Fruit fly (Drosophila melanogaster) whole organism, embryonic: ENCODE measurements around the gene stg.

Experiments used
- CG33557 ChIP-seq: fragments of 200-800 bp; sonication (Bioruptor generic); optimal IDR thresholded peaks from 2 replicates; lab custom pipeline; 2019; ENCODE audit warnings: missing biosample characterization, mild to moderate bottlenecking, missing genetic modification characterization, moderate library complexity
- CG4820 ChIP-seq: fragments of 200-800 bp; sonication (Bioruptor generic); optimal IDR thresholded peaks from 3 replicates; lab custom pipeline; 2016; ENCODE audit warnings: missing biosample characterization, missing genetic modification characterization
- Camta ChIP-seq: fragments of 200-800 bp; sonication (Bioruptor generic); optimal IDR thresholded peaks from 2 replicates; lab custom pipeline; 2016; ENCODE audit warnings: missing biosample characterization, missing genetic modification characterization
- HHEX ChIP-seq: fragments of 200-800 bp; sonication (Bioruptor generic); optimal IDR thresholded peaks from 3 replicates; lab custom pipeline; 2017; ENCODE audit warnings: missing biosample characterization, mild to moderate bottlenecking, missing genetic modification characterization, missing genetic modification reagents
- Oaz ChIP-seq: fragments of 200-800 bp; sonication (Bioruptor generic); IDR thresholded peaks from 2 replicates; pipeline ENCODE4 v1.3.6; 2022; ENCODE audit warnings: missing biosample characterization, missing genetic modification characterization
- otp ChIP-seq: fragments of 200-800 bp; sonication (Bioruptor generic); IDR thresholded peaks from 3 replicates; pipeline ENCODE4, ENCODE4 v1.3.6; 2022; ENCODE audit warnings: missing biosample characterization, missing genetic modification characterization
- toy ChIP-seq: fragments of 200-800 bp; sonication (Bioruptor generic); IDR thresholded peaks from 2 replicates; pipeline ENCODE4 v1.3.6; 2022; ENCODE audit warnings: missing biosample characterization, missing genetic modification characterization
- yki ChIP-seq: fragments of >200 bp; optimal IDR thresholded peaks from 3 replicates; lab custom pipeline; 2018

DNA sequence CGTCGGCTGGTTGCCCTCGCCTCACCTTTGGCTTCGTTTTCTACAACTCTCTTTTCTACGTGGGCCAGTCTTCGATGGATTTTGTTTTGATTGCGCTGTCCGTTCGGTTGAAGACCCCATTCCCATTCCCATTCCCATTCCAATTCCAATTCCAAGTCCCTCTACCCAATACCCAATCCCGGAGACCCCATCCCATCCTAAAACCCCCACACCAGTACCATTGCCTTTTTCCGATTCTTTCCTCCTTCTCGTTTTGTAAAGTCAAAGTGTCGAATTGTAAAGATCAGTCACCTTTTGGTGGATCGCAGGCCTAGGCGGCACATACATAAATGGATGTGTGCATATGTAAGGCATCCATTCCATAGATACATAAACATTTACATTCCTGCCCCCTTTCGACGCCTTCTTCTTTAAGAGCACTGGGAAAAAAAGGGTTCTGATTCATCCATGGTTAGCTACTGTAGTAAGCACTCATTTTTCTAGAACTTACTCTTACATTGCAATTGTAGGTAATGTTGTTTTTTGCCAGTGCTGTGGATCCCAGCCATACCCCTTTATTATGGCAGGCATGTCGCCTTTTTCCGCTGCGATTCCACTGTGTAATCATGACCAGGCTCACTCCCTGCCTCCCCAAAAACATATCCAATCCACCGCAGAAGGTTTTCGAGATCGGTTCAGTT lies 44.3 kb upstream of the stg start:
- TF ChIP-seq CG4820: no peak
- TF ChIP-seq HHEX (GFP tag; lab: Kevin White, UChicago): no peak
- no peak for TF ChIP-seq Oaz (GFP tag; lab: Robert Waterston, UW)
- no peak for TF ChIP-seq Camta (GFP tag; lab: Kevin White, UChicago)
- no peak for TF ChIP-seq toy (GFP tag; lab: Robert Waterston, UW)
- no peak for TF ChIP-seq CG33557 (GFP tag; lab: Kevin White, UChicago)
- TF ChIP-seq yki: no peak
- no peak for TF ChIP-seq otp (GFP tag; lab: Robert Waterston, UW)
